Worm (Caenorhabditis elegans) whole organism, L2 larva: ENCODE data around the gene pros-1.

ENCODE experiments used
- F13H6.1 ChIP-seq: sonication (generic microtip); optimal IDR thresholded peaks from 2 replicates; lab custom pipeline; 2016; ENCODE audit warnings: missing genetic modification characterization, missing compliant biosample characterization
- ZK546.5 ChIP-seq: sonication (generic microtip); optimal IDR thresholded peaks from 2 replicates; lab custom pipeline; 2017; ENCODE audit warnings: missing biosample characterization, missing genetic modification characterization
- ama-1 ChIP-seq: fragments of 150-350 bp; optimal IDR thresholded peaks from 2 replicates; lab custom pipeline; 2018; ENCODE audit warnings: inconsistent platforms
- blmp-1 ChIP-seq: sonication (generic microtip); optimal IDR thresholded peaks from 2 replicates; lab custom pipeline; 2017; ENCODE audit warnings: missing genetic modification characterization, mild to moderate bottlenecking, missing compliant biosample characterization, antibody characterized with exemption, moderate library complexity; ENCODE audit not compliant: insufficient read depth
- ceh-16 ChIP-seq: fragments of 150-350 bp; optimal IDR thresholded peaks from 2 replicates; lab custom pipeline; 2014; ENCODE audit warnings: missing biosample characterization, missing genetic modification characterization
- crh-2 ChIP-seq: sonication (generic microtip); optimal IDR thresholded peaks from 2 replicates; lab custom pipeline; 2017; ENCODE audit warnings: missing biosample characterization, missing genetic modification characterization
- egl-27 ChIP-seq: sonication (generic microtip); optimal IDR thresholded peaks from 3 replicates; lab custom pipeline; 2017; ENCODE audit warnings: missing biosample characterization, missing genetic modification reagents, missing genetic modification characterization
- elt-3 ChIP-seq: sonication (generic microtip); optimal IDR thresholded peaks from 2 replicates; lab custom pipeline; 2017; ENCODE audit warnings: missing biosample characterization, missing genetic modification characterization
- fos-1 ChIP-seq: fragments of 150-350 bp; optimal IDR thresholded peaks from 2 replicates; lab custom pipeline; 2014; ENCODE audit warnings: missing biosample characterization, missing genetic modification characterization
- gmeb-1 ChIP-seq: fragments of 150-350 bp; optimal IDR thresholded peaks from 2 replicates; lab custom pipeline; 2014; ENCODE audit warnings: missing biosample characterization, missing genetic modification characterization
- lin-11 ChIP-seq: fragments of 150-350 bp; sonication (generic microtip); optimal IDR thresholded peaks from 2 replicates; lab custom pipeline; 2014; ENCODE audit warnings: missing biosample characterization, missing genetic modification characterization, inconsistent platforms, mixed read lengths
- lin-39 ChIP-seq: fragments of 150-350 bp; optimal IDR thresholded peaks from 2 replicates; lab custom pipeline; 2014; ENCODE audit warnings: missing biosample characterization, missing genetic modification reagents, missing genetic modification characterization
- mab-5 ChIP-seq: fragments of 150-350 bp; optimal IDR thresholded peaks from 2 replicates; lab custom pipeline; 2014; ENCODE audit warnings: missing biosample characterization, missing genetic modification characterization
- mbf-1 ChIP-seq: sonication (generic microtip); optimal IDR thresholded peaks from 2 replicates; lab custom pipeline; 2017; ENCODE audit warnings: missing biosample characterization, missing genetic modification characterization
- mdl-1 ChIP-seq, 2 experiments: fragments of 150-350 bp in 1 of 2; sonication (generic microtip) in 1 of 2; optimal IDR thresholded peaks; 2 replicates each; lab custom pipeline; 2017; ENCODE audit warnings: missing biosample characterization in 2 of 2, missing genetic modification characterization in 2 of 2
- nhr-10 ChIP-seq: sonication (generic microtip); optimal IDR thresholded peaks from 2 replicates; lab custom pipeline; 2017; ENCODE audit warnings: missing biosample characterization, missing genetic modification characterization
- nhr-12 ChIP-seq: fragments of 150-350 bp; optimal IDR thresholded peaks from 2 replicates; lab custom pipeline; 2014; ENCODE audit warnings: missing biosample characterization, missing genetic modification characterization
- nhr-129 ChIP-seq: fragments of 150-350 bp; optimal IDR thresholded peaks from 2 replicates; lab custom pipeline; 2014; ENCODE audit warnings: missing biosample characterization, missing genetic modification characterization
- nhr-23 ChIP-seq: fragments of 150-350 bp; optimal IDR thresholded peaks from 2 replicates; lab custom pipeline; 2014; ENCODE audit warnings: missing biosample characterization, missing genetic modification reagents, missing genetic modification characterization
- nhr-25 ChIP-seq: fragments of 150-350 bp; sonication (generic microtip); optimal IDR thresholded peaks from 3 replicates; lab custom pipeline; 2014; ENCODE audit warnings: missing biosample characterization, missing genetic modification characterization
- skn-1 ChIP-seq: sonication (generic microtip); optimal IDR thresholded peaks from 2 replicates; lab custom pipeline; 2017; ENCODE audit warnings: missing biosample characterization, missing genetic modification characterization
- sma-9 ChIP-seq, 2 experiments: fragments of 150-350 bp in 1 of 2; sonication (generic microtip) in 1 of 2; optimal IDR thresholded peaks; 2 replicates each; lab custom pipeline; 2014 to 2016; ENCODE audit warnings: missing genetic modification characterization in 2 of 2, mild to moderate bottlenecking in 1 of 2, missing biosample characterization in 1 of 2, missing compliant biosample characterization in 1 of 2, missing genetic modification reagents in 1 of 2, moderate library complexity in 1 of 2
- snpc-4 ChIP-seq: fragments of 150-350 bp; optimal IDR thresholded peaks from 2 replicates; lab custom pipeline; 2014; ENCODE audit warnings: missing biosample characterization, missing genetic modification characterization
- unc-62 ChIP-seq: fragments of 150-350 bp; optimal IDR thresholded peaks from 2 replicates; lab custom pipeline; 2014; ENCODE audit warnings: missing biosample characterization, missing genetic modification reagents, missing genetic modification characterization
- ztf-1 ChIP-seq: fragments of 200-800 bp; sonication (Bioruptor generic); conservative IDR thresholded peaks from 2 replicates; pipeline ENCODE4 v1.3.6; 2022; ENCODE audit warnings: missing genetic modification characterization, missing compliant biosample characterization
- ztf-11 ChIP-seq: sonication (generic microtip); optimal IDR thresholded peaks from 2 replicates; lab custom pipeline; 2017; ENCODE audit warnings: missing biosample characterization, missing genetic modification characterization

Gene pros-1

ce11 chrIII:8111347-8111746, 44.3 kb downstream of the pros-1 start:
- TF ChIP-seq ceh-16 (tag; lab: Kevin White, UChicago) = no peak
- no peak for TF ChIP-seq blmp-1 (tag; lab: Kevin White, UChicago)
- TF ChIP-seq sma-9 (GFP tag; optimal IDR thresholded peaks at IDR 0.05; lab: Kevin White, UChicago) = no peak
- no peak for TF ChIP-seq sma-9 (tag; optimal IDR thresholded peaks at IDR 0.05; lab: Kevin White, UChicago)
- TF ChIP-seq F13H6.1 (tag; lab: Kevin White, UChicago) = no peak
- no peak for TF ChIP-seq mbf-1 (tag; lab: Kevin White, UChicago)
- TF ChIP-seq nhr-23 (tag; lab: Kevin White, UChicago) = no peak
- TF ChIP-seq nhr-10 (tag; lab: Kevin White, UChicago) = no peak
- TF ChIP-seq skn-1 (tag; lab: Kevin White, UChicago) = no peak
- TF ChIP-seq lin-11 (tag; lab: Kevin White, UChicago) = no peak
- no peak for TF ChIP-seq crh-2 (tag; lab: Kevin White, UChicago)
- TF ChIP-seq snpc-4 (tag; lab: Kevin White, UChicago) = no peak
- TF ChIP-seq nhr-12 = no peak
- TF ChIP-seq nhr-25 (tag; lab: Kevin White, UChicago) = no peak
- no peak for TF ChIP-seq ztf-11 (tag; lab: Kevin White, UChicago)
- no peak for TF ChIP-seq mdl-1 (tag; optimal IDR thresholded peaks at IDR 0.05; lab: Kevin White, UChicago)
- TF ChIP-seq elt-3 (tag; lab: Kevin White, UChicago) = no peak
- no peak for TF ChIP-seq ztf-1
- no peak for TF ChIP-seq ama-1 (lab: Kevin White, UChicago)
- TF ChIP-seq ZK546.5 (tag; lab: Kevin White, UChicago) = no peak

ce11 chrIII:8115877-8116276, 48.8 kb downstream of the pros-1 start:
- TF ChIP-seq nhr-129 (tag; lab: Kevin White, UChicago) (no peak), gmeb-1 (no peak), ztf-11 (tag; lab: Kevin White, UChicago) (no peak), mdl-1 (tag; optimal IDR thresholded peaks at IDR 0.05; lab: Kevin White, UChicago) (no peak), egl-27 (no peak), lin-39 (tag; lab: Kevin White, UChicago) (no peak), unc-62 (no peak), blmp-1 (tag; lab: Kevin White, UChicago) (no peak)

DNA sequence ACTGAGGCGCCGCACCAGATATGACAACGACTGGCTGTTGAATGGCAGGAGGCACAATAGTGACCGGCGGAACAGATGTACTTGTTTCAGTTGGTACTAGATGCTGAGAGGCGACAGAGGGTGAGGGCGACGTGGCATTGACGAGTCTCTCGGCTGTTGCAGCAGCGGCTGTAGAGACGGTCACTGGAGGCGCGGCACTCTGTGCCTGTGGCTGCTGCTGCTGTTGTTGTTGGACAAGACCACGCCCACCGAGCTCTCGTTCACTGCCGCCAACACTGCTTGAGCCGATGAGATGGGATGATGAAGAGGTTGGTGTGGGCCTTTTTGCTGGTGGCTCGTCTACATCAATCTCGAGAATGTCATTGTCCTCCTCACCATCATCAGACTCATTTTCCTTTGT, 50.1 kb downstream of the pros-1 start:
- no peak for TF ChIP-seq egl-27
- TF ChIP-seq fos-1 (tag; lab: Kevin White, UChicago) = no peak
- TF ChIP-seq mab-5 (tag; lab: Kevin White, UChicago) = no peak
